Fruit fly (Drosophila melanogaster) whole organism, embryonic: ENCODE measurements around the gene CG43131.

Experiments
- Atf-2 ChIP-seq: fragments of 200-800 bp; sonication (Bioruptor generic); optimal IDR thresholded peaks from 2 replicates; lab custom pipeline; 2016; ENCODE audit warnings: missing biosample characterization, missing genetic modification characterization
- CG10979 ChIP-seq: fragments of 200-800 bp; sonication (Bioruptor generic); optimal IDR thresholded peaks from 2 replicates; lab custom pipeline; 2018; ENCODE audit warnings: missing biosample characterization, mild to moderate bottlenecking, missing genetic modification characterization, moderate library complexity
- CG11398 ChIP-seq: fragments of 200-800 bp; sonication (Bioruptor generic); optimal IDR thresholded peaks from 2 replicates; lab custom pipeline; 2016; ENCODE audit warnings: missing biosample characterization, missing genetic modification characterization
- CG12299 ChIP-seq: fragments of 200-800 bp; sonication (Bioruptor generic); optimal IDR thresholded peaks from 2 replicates; lab custom pipeline; 2018; ENCODE audit warnings: missing biosample characterization, mild to moderate bottlenecking, missing genetic modification characterization
- CG12942 ChIP-seq: fragments of 200-800 bp; sonication (Bioruptor generic); optimal IDR thresholded peaks from 3 replicates; lab custom pipeline; 2016; ENCODE audit warnings: missing biosample characterization, missing genetic modification characterization
- CG15269 ChIP-seq: fragments of 200-800 bp; sonication (Bioruptor generic); optimal IDR thresholded peaks from 2 replicates; lab custom pipeline; 2018; ENCODE audit warnings: missing biosample characterization, mild to moderate bottlenecking, missing genetic modification characterization, moderate library complexity
- CG1647 ChIP-seq: fragments of 200-800 bp; sonication (Bioruptor generic); optimal IDR thresholded peaks from 3 replicates; lab custom pipeline; 2016; ENCODE audit warnings: missing biosample characterization, missing genetic modification characterization
- CG3065 ChIP-seq: fragments of 200-800 bp; sonication (Bioruptor generic); optimal IDR thresholded peaks from 2 replicates; lab custom pipeline; 2016; ENCODE audit warnings: missing biosample characterization, missing genetic modification characterization
- CG31224 ChIP-seq: fragments of 200-800 bp; sonication (Bioruptor generic); IDR thresholded peaks from 2 replicates; pipeline ENCODE4 v1.3.6; 2022; ENCODE audit warnings: missing biosample characterization, missing genetic modification characterization
- CG32772 ChIP-seq: fragments of 200-800 bp; sonication (Bioruptor generic); IDR thresholded peaks from 2 replicates; pipeline ENCODE4 v1.3.6; 2022; ENCODE audit warnings: missing biosample characterization, missing genetic modification characterization
- CG3407 ChIP-seq: fragments of 200-800 bp; sonication (Bioruptor generic); optimal IDR thresholded peaks from 2 replicates; lab custom pipeline; 2018; ENCODE audit warnings: missing biosample characterization, mild to moderate bottlenecking, missing genetic modification characterization
- CG34376 ChIP-seq: fragments of 200-800 bp; sonication (Bioruptor generic); optimal IDR thresholded peaks from 2 replicates; lab custom pipeline; 2018; ENCODE audit warnings: missing biosample characterization, mild to moderate bottlenecking, missing genetic modification characterization
- CG3995 ChIP-seq: fragments of 200-800 bp; sonication (Bioruptor generic); optimal IDR thresholded peaks from 3 replicates; lab custom pipeline; 2016; ENCODE audit warnings: missing biosample characterization, missing genetic modification characterization
- CG6254 ChIP-seq: fragments of 200-800 bp; sonication (Bioruptor generic); optimal IDR thresholded peaks from 3 replicates; lab custom pipeline; 2017; ENCODE audit warnings: mild to moderate bottlenecking, missing biosample characterization, missing genetic modification reagents, missing genetic modification characterization
- CG7839 ChIP-seq: fragments of 200-800 bp; sonication (Bioruptor generic); optimal IDR thresholded peaks from 3 replicates; lab custom pipeline; 2018; ENCODE audit warnings: missing biosample characterization, mild to moderate bottlenecking, missing genetic modification characterization, moderate library complexity
- CG8478 ChIP-seq: fragments of >200 bp; optimal IDR thresholded peaks from 2 replicates; lab custom pipeline; 2018
- CG9876 ChIP-seq: fragments of 200-800 bp; sonication (Bioruptor generic); optimal IDR thresholded peaks from 2 replicates; lab custom pipeline; 2016; ENCODE audit warnings: missing biosample characterization, missing genetic modification characterization
- D ChIP-seq, 2 experiments: fragments of 200-800 bp in 1 of 2; fragments of >200 bp in 1 of 2; sonication (Bioruptor generic) in 1 of 2; optimal IDR thresholded peaks; 2 replicates in 1 of 2; 3 replicates in 1 of 2; lab custom pipeline; 2017; ENCODE audit warnings: mild to moderate bottlenecking in 1 of 2, missing biosample characterization in 1 of 2, missing genetic modification characterization in 1 of 2, missing genetic modification reagents in 1 of 2
- Dek ChIP-seq: fragments of 200-800 bp; sonication (Bioruptor generic); optimal IDR thresholded peaks from 3 replicates; lab custom pipeline; 2019; ENCODE audit warnings: missing biosample characterization, mild to moderate bottlenecking, missing genetic modification characterization, moderate library complexity
- E2f2 ChIP-seq: fragments of 200-800 bp; sonication (Bioruptor generic); IDR thresholded peaks from 2 replicates; pipeline ENCODE4 v1.3.6; 2022; ENCODE audit warnings: missing biosample characterization, missing genetic modification characterization
- HLH3B ChIP-seq: fragments of 200-800 bp; sonication (Bioruptor generic); IDR thresholded peaks from 2 replicates; pipeline ENCODE4 v1.3.6; 2022; ENCODE audit warnings: missing biosample characterization, missing genetic modification characterization
- Hr3 ChIP-seq: fragments of 200-800 bp; sonication (Bioruptor generic); optimal IDR thresholded peaks from 3 replicates; lab custom pipeline; 2016; ENCODE audit warnings: missing biosample characterization, missing genetic modification characterization
- Hr78 ChIP-seq, 2 experiments: fragments of 200-800 bp in 1 of 2; fragments of >200 bp in 1 of 2; sonication (Bioruptor generic) in 1 of 2; optimal IDR thresholded peaks; 2 replicates each; lab custom pipeline; 2017 to 2019; ENCODE audit warnings: missing biosample characterization in 2 of 2, missing genetic modification characterization in 2 of 2, mild to moderate bottlenecking in 1 of 2, moderate library complexity in 1 of 2
- Lim3 ChIP-seq: fragments of 200-800 bp; sonication (Bioruptor generic); IDR thresholded peaks from 2 replicates; pipeline ENCODE4 v1.3.6; 2022; ENCODE audit warnings: missing biosample characterization, missing genetic modification characterization
- Myb ChIP-seq: fragments of 200-800 bp; sonication (Bioruptor generic); optimal IDR thresholded peaks from 2 replicates; lab custom pipeline; 2016; ENCODE audit warnings: missing biosample characterization, missing genetic modification characterization
- NC2β ChIP-seq: fragments of 200-800 bp; sonication (Bioruptor generic); optimal IDR thresholded peaks from 2 replicates; lab custom pipeline; 2016; ENCODE audit warnings: missing biosample characterization, missing genetic modification characterization
- Sox102F ChIP-seq: fragments of 200-800 bp; sonication (Bioruptor generic); optimal IDR thresholded peaks from 2 replicates; lab custom pipeline; 2018; ENCODE audit warnings: missing biosample characterization, mild to moderate bottlenecking, missing genetic modification characterization, moderate library complexity
- Spps ChIP-seq: fragments of 200-800 bp; sonication (Bioruptor generic); optimal IDR thresholded peaks from 2 replicates; lab custom pipeline; 2018; ENCODE audit warnings: missing biosample characterization, mild to moderate bottlenecking, missing genetic modification characterization
- Stat92E ChIP-seq, 3 experiments: fragments of >200 bp in 2 of 3; fragments of 200-800 bp in 1 of 3; sonication (Bioruptor generic) in 1 of 3; optimal IDR thresholded peaks; 2 replicates each; lab custom pipeline; 2017 to 2019; ENCODE audit warnings: missing biosample characterization in 3 of 3, missing genetic modification characterization in 3 of 3, mild to moderate bottlenecking in 1 of 3, moderate library complexity in 1 of 3
- Tbp ChIP-seq: fragments of >200 bp; optimal IDR thresholded peaks from 2 replicates; lab custom pipeline; 2018; ENCODE audit warnings: missing biosample characterization, missing genetic modification characterization
- az2 ChIP-seq: fragments of 200-800 bp; sonication (Bioruptor generic); optimal IDR thresholded peaks from 3 replicates; lab custom pipeline; 2016; ENCODE audit warnings: missing biosample characterization, missing genetic modification characterization
- br ChIP-seq: fragments of >200 bp; optimal IDR thresholded peaks from 2 replicates; lab custom pipeline; 2017
- caup ChIP-seq: fragments of 200-800 bp; sonication (Bioruptor generic); optimal IDR thresholded peaks from 3 replicates; lab custom pipeline; 2017; ENCODE audit warnings: missing biosample characterization, mild to moderate bottlenecking, missing genetic modification characterization, moderate library complexity; ENCODE audit not compliant: severe bottlenecking
- da ChIP-seq: fragments of 200-800 bp; sonication (Bioruptor generic); optimal IDR thresholded peaks from 2 replicates; lab custom pipeline; 2016; ENCODE audit warnings: missing biosample characterization, missing genetic modification characterization
- dysf ChIP-seq: fragments of 200-800 bp; sonication (Bioruptor generic); IDR thresholded peaks from 3 replicates; pipeline ENCODE4 v1.3.6; 2022; ENCODE audit warnings: missing biosample characterization, missing genetic modification characterization
- fd3F ChIP-seq: fragments of 200-800 bp; sonication (Bioruptor generic); optimal IDR thresholded peaks from 2 replicates; lab custom pipeline; 2018; ENCODE audit warnings: missing biosample characterization, mild to moderate bottlenecking, missing genetic modification characterization, moderate library complexity
- fd96Cb ChIP-seq: fragments of 200-800 bp; sonication (Bioruptor generic); optimal IDR thresholded peaks from 2 replicates; lab custom pipeline; 2018; ENCODE audit warnings: missing biosample characterization, mild to moderate bottlenecking, missing genetic modification characterization, moderate library complexity
- ind ChIP-seq: fragments of 200-800 bp; sonication (Bioruptor generic); optimal IDR thresholded peaks from 3 replicates; lab custom pipeline; 2016; ENCODE audit warnings: missing biosample characterization, missing genetic modification characterization
- jigr1 ChIP-seq: fragments of 200-800 bp; sonication (Bioruptor generic); IDR thresholded peaks from 3 replicates; pipeline ENCODE4 v1.3.6; 2022; ENCODE audit warnings: missing biosample characterization, missing genetic modification characterization
- lola ChIP-seq, 3 experiments: fragments of >200 bp in 2 of 3; fragments of 200-800 bp in 1 of 3; sonication (Bioruptor generic) in 1 of 3; optimal IDR thresholded peaks; 2 replicates each; lab custom pipeline; 2017 to 2019; ENCODE audit warnings: missing biosample characterization in 3 of 3, missing genetic modification characterization in 3 of 3, mild to moderate bottlenecking in 1 of 3, moderate library complexity in 1 of 3
- nau ChIP-seq: fragments of 200-800 bp; sonication (Bioruptor generic); optimal IDR thresholded peaks from 3 replicates; lab custom pipeline; 2017; ENCODE audit warnings: missing biosample characterization, mild to moderate bottlenecking, missing genetic modification characterization, missing genetic modification reagents
- nerfin-2 ChIP-seq: fragments of 200-800 bp; sonication (Bioruptor generic); IDR thresholded peaks from 2 replicates; pipeline ENCODE4 v1.3.6; 2022; ENCODE audit warnings: missing biosample characterization, missing genetic modification characterization; ENCODE audit not compliant: partially characterized antibody
- pum ChIP-seq: fragments of 200-800 bp; sonication (Bioruptor generic); optimal IDR thresholded peaks from 2 replicates; lab custom pipeline; 2016; ENCODE audit warnings: missing biosample characterization, missing genetic modification characterization
- schlank ChIP-seq: fragments of 200-800 bp; sonication (Bioruptor generic); optimal IDR thresholded peaks from 2 replicates; lab custom pipeline; 2018; ENCODE audit warnings: missing biosample characterization, mild to moderate bottlenecking, missing genetic modification characterization
- sim ChIP-seq: fragments of 200-800 bp; sonication (Bioruptor generic); IDR thresholded peaks from 2 replicates; pipeline ENCODE4 v1.3.6; 2022; ENCODE audit warnings: missing biosample characterization, missing genetic modification characterization
- stwl ChIP-seq: fragments of 200-800 bp; sonication (Bioruptor generic); optimal IDR thresholded peaks from 3 replicates; lab custom pipeline; 2018; ENCODE audit warnings: missing biosample characterization, mild to moderate bottlenecking, missing genetic modification characterization, moderate library complexity
- trem ChIP-seq: fragments of 200-800 bp; optimal IDR thresholded peaks from 3 replicates; lab custom pipeline; 2019; ENCODE audit warnings: missing biosample characterization, mild to moderate bottlenecking, missing genetic modification characterization, moderate library complexity
- ttk ChIP-seq: fragments of 200-800 bp; sonication (Bioruptor generic); IDR thresholded peaks from 2 replicates; pipeline ENCODE4 v2.1.2; 2022; ENCODE audit warnings: missing biosample characterization, missing genetic modification characterization
- usp ChIP-seq: fragments of >200 bp; optimal IDR thresholded peaks from 2 replicates; lab custom pipeline; 2017; ENCODE audit warnings: missing biosample characterization, missing genetic modification characterization
- zf30C ChIP-seq: fragments of 200-800 bp; sonication (Bioruptor generic); optimal IDR thresholded peaks from 3 replicates; lab custom pipeline; 2018; ENCODE audit warnings: missing biosample characterization, mild to moderate bottlenecking, missing genetic modification characterization

CG43131 gene

dm6 chr3R:5060669-5061339 is 48.2 kb downstream of the CG43131 start (continued):
- TF ChIP-seq CG11398 (no peak), CG8478 (lab: Kevin White, UChicago) (no peak), Atf-2 (GFP tag; lab: Kevin White, UChicago) (no peak), usp (GFP tag; lab: Kevin White, UChicago) (no peak), Spps (tag; lab: Kevin White, UChicago) (no peak), zf30C (GFP tag; lab: Kevin White, UChicago) (peak; percentile 75), NC2β (GFP tag; lab: Kevin White, UChicago) (no peak), br (lab: Kevin White, UChicago) (no peak), D (optimal IDR thresholded peaks at IDR 0.05; lab: Kevin White, UChicago) (no peak), D (GFP tag; optimal IDR thresholded peaks at IDR 0.05; lab: Kevin White, UChicago) (peak; percentile 32), ind (GFP tag; lab: Kevin White, UChicago) (peak; percentile 24), caup (GFP tag; lab: Kevin White, UChicago) (no peak), sim (no peak), lola (GFP tag; optimal IDR thresholded peaks at IDR 0.05; lab: Kevin White, UChicago) (peak in 1 of 3 experiments; percentile 49), CG3065 (GFP tag; lab: Kevin White, UChicago) (no peak), CG1647 (GFP tag; lab: Kevin White, UChicago) (no peak), ttk (0 out of 2 replicates have a peak, but pooled peaks have one; percentile 31), CG3995 (no peak), CG31224 (GFP tag; lab: Robert Waterston, UW) (no peak), dysf (GFP tag; lab: Robert Waterston, UW) (peak; percentile 29; the same call in 1 of the 3 replicates), CG9876 (GFP tag; lab: Kevin White, UChicago) (no peak), CG6254 (GFP tag; lab: Kevin White, UChicago) (peak; percentile 43), da (GFP tag; lab: Kevin White, UChicago) (no peak), Tbp (no peak), CG7839 (tag; lab: Kevin White, UChicago) (peak; percentile 52), Dek (tag; lab: Kevin White, UChicago) (no peak), CG32772 (GFP tag; lab: Robert Waterston, UW) (no peak), trem (tag; lab: Kevin White, UChicago) (peak; percentile 45), Hr3 (GFP tag; lab: Kevin White, UChicago) (no peak), pum (GFP tag; lab: Kevin White, UChicago) (no peak), fd3F (GFP tag; lab: Kevin White, UChicago) (no peak), nerfin-2 (no peak), nau (GFP tag; lab: Kevin White, UChicago) (peak; percentile 59), schlank (tag; lab: Kevin White, UChicago) (no peak), Sox102F (peak; percentile 54), Stat92E (GFP tag; optimal IDR thresholded peaks at IDR 0.05; lab: Kevin White, UChicago) (no peak), Lim3 (GFP tag; lab: Robert Waterston, UW) (no peak), Hr78 (GFP tag; optimal IDR thresholded peaks at IDR 0.05; lab: Kevin White, UChicago) (no peak), CG12942 (GFP tag; lab: Kevin White, UChicago) (no peak), E2f2 (GFP tag; lab: Robert Waterston, UW) (no peak), CG3407 (GFP tag; lab: Kevin White, UChicago) (peak; percentile 21), Myb (GFP tag; lab: Kevin White, UChicago) (peak; percentile 11), az2 (GFP tag; lab: Kevin White, UChicago) (peak; percentile 30), CG15269 (tag; lab: Kevin White, UChicago) (peak; percentile 24), CG12299 (tag; lab: Kevin White, UChicago) (no peak), stwl (tag; lab: Kevin White, UChicago) (no peak), CG34376 (GFP tag; lab: Kevin White, UChicago) (no peak), HLH3B (no peak; the same call in 1 of the 2 replicates), jigr1 (GFP tag; lab: Robert Waterston, UW) (no peak), CG10979 (tag; lab: Kevin White, UChicago) (peak; percentile 64), fd96Cb (tag; lab: Kevin White, UChicago) (peak; percentile 36)
